Fruit fly (Drosophila melanogaster): ENCODE measurements around the gene CG46466.

CG46466 gene

dm6 chr4:663055-663670 lies at the start of gene CG46466, which contains the start of gene Slip1:
TSS of gene CG46466 (minus strand) at chr4:663124.
TSS of gene Slip1 (plus strand) at chr4:663621.
- no peak for TF ChIP-seq CG17801 (GFP tag; optimal IDR thresholded peaks at IDR 0.05; ENCODE audit: partially characterized antibody)

- no peak for TF ChIP-seq CG17801 (GFP tag; optimal IDR thresholded peaks at IDR 0.05; ENCODE audit: partially characterized antibody)
Measured at dm6 chr4:709730-710129, 46.8 kb upstream of the CG46466 start.

DNA sequence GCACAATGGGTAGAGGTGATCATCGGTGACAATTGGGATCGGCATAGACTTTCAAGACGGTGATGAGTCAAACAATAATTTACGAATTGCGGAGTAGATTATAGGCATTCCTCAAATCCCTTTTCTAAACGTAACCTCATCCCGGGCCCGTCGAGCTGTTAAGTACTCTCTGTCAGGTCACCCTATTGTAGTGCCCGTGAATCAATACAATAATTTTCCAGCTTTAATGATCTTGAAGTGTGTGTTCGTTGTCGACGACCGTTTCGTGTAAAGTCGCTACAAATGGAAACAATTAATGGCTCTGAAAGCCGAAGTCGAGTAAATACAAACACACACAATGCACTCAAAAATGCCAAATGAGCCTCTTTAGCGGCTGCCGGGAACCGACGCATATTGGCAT lies 45.7 kb upstream of the CG46466 start:
- TF ChIP-seq CG17801 (GFP tag; optimal IDR thresholded peaks at IDR 0.05; ENCODE audit: partially characterized antibody) = no peak

DNA sequence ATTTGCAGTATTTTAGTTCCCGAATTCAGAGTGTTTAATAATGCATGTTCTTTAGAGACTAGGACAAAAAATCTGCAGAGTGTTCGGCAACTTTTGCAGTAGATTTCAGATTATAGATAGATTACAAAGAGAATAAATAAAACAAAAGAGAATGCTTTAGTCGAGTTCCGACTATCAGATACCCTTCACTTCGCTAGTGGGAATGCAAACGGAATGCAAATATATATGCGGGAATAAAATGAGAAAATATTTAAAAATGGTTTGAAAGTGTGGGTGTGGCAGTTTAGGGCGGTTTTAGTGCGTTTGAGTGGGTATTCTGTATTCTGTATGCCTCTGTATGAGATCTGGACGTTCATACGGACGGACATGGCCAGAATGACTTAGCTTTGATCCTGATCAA lies 43.9 kb upstream of the CG46466 start:
- no peak for TF ChIP-seq CG17801 (GFP tag; optimal IDR thresholded peaks at IDR 0.05; ENCODE audit: partially characterized antibody)

dm6 chr4:703992-704690 lies 41.2 kb upstream of the CG46466 start:
- no peak for TF ChIP-seq CG17801 (GFP tag; optimal IDR thresholded peaks at IDR 0.05; ENCODE audit: partially characterized antibody)

DNA sequence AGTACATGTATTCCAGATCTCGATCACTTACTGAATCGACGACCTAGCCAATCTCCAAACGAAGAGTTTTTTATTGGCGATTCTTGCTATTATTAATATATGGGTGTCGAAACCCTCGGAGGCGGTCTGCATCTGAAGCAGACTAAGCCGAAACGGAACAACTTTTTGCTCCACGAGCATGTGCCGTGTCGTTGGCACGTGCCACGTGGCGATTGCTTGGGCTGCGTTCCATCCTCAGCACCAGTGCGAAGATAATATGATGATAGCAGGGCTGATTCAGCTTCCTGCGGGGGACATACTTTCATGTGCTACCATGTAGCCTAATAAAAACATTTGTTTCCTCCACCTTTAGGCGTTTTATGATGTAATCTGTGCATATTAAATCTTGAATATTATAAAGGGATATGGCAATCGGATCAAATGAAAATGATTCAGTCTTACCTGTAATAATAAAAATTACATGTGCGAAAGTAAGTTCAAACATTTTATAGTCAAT lies 39.9 kb upstream of the CG46466 start:
- no peak for TF ChIP-seq CG17801 (GFP tag; optimal IDR thresholded peaks at IDR 0.05; ENCODE audit: partially characterized antibody)

- TF ChIP-seq CG17801 (GFP tag; optimal IDR thresholded peaks at IDR 0.05; ENCODE audit: partially characterized antibody) = no peak
Measured at dm6 chr4:701948-702347, 39.0 kb upstream of the CG46466 start.

DNA sequence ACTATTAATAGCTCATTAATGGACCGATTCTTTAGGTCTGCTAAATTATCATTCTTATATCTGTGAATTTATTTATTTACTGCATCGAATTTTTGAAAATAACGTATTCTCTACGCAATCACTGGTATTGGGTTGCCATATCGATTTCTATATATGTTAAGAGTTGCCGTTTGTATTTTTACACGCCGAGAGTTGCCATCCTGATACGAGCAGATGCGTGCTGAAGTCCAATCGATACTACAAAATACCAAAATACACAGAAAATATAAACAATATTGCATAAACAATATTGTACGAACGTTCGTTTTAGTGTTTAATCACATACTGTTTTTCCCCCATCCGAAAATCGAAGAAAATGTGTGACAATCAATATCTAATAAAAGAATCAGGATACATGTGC lies 34.5 kb upstream of the CG46466 start, which contains the start of gene ey:
Gene ey (plus strand): TSS at position 227 of the 400 bp plus-strand sequence.
- no peak for TF ChIP-seq CG17801 (GFP tag; optimal IDR thresholded peaks at IDR 0.05; ENCODE audit: partially characterized antibody)

- TF ChIP-seq CG17801 (GFP tag; optimal IDR thresholded peaks at IDR 0.05; ENCODE audit: partially characterized antibody) = no peak
Measured at dm6 chr4:696638-697037, 33.7 kb upstream of the CG46466 start.

dm6 chr4:695845-696244 lies 32.9 kb upstream of the CG46466 start, which contains the start of gene myo:
TSS of gene myo (minus strand) at chr4:696055.
- TF ChIP-seq CG17801 (GFP tag; optimal IDR thresholded peaks at IDR 0.05; ENCODE audit: partially characterized antibody) = peak; percentile 67

DNA sequence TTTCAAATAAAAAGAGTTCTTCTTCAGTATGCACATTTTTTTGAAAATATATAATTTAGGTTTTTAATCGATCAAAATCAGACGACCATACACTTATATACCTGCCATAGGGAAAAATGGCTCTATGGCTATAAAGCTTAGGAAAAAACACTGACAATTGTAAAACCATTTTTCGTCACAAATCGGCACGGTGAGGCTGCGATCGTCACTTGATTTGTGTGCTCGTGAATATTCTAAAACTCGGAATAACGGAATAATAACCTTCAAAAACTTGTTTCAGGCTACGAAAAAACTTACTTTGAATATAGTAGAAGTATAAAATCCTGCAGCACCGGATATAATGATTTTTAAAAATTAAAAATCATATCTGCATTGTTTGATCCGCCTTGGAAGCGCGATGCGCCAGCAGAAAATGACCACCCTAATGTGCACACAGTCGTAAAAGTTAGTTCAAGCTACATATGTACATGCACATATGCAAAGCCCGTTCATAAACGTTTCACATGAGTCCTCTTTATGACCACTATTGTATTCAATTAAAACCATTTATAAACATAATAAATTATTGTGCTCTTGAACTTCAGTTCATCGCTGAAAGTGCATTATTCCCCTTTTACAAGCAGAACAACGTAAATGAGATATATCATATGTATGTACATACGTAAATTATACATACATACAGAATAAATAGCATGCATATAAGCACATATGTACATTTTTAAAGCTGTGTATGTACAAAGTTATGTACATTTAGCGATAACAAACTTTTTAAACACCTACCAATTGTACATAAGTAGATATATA lies 32.2 kb upstream of the CG46466 start:
- peak; percentile 52 for TF ChIP-seq CG17801 (GFP tag; optimal IDR thresholded peaks at IDR 0.05; ENCODE audit: partially characterized antibody)

DNA sequence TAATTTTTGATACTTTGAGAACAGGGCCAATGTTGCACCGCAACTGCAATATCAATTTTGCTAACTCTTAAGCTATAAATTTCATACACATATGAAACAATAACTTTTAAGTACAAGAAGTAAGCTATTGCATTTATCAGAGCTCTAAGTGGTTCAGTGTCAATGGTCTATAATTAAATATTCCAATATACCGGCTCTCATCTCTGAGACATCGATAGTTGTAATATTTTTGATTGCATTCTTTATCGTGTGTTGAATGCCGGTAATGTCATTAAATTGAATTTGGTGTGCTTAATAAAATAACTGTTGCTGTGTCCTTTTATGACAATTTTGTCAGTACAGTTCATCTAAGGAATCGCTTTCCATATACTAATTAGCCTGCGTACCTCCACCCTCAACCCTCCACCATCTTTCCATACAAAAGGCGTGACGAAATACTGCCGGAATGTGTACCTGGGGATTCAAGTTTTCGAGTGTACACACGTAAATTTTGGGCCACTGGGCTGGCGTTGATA lies 8.0 kb upstream of the CG46466 start, which contains the start of gene CG11360:
Gene CG11360 (plus strand): TSS at position 238 of the 515 bp plus-strand sequence.
- no peak for TF ChIP-seq CG17801 (GFP tag; optimal IDR thresholded peaks at IDR 0.05; ENCODE audit: partially characterized antibody)

- no peak for TF ChIP-seq CG17801 (GFP tag; optimal IDR thresholded peaks at IDR 0.05; ENCODE audit: partially characterized antibody)
Measured at dm6 chr4:664277-664676, 1.4 kb upstream of the CG46466 start.

- TF ChIP-seq CG17801 (GFP tag; optimal IDR thresholded peaks at IDR 0.05; ENCODE audit: partially characterized antibody) = no peak
Measured at dm6 chr4:662101-662500, 823 bp downstream of the CG46466 start.
